Fruit fly (Drosophila melanogaster) whole organism, embryonic: ENCODE measurements around the gene CG4611.

Source experiments
- Ada2b ChIP-seq: fragments of 200-800 bp; sonication (Bioruptor generic); IDR thresholded peaks from 2 replicates; pipeline ENCODE4 v1.3.6; 2022; ENCODE audit warnings: missing biosample characterization, missing genetic modification characterization
- Atf-2 ChIP-seq: fragments of 200-800 bp; sonication (Bioruptor generic); optimal IDR thresholded peaks from 2 replicates; lab custom pipeline; 2016; ENCODE audit warnings: missing biosample characterization, missing genetic modification characterization
- CG11093 ChIP-seq: fragments of 200-800 bp; sonication (Bioruptor generic); IDR thresholded peaks from 3 replicates; pipeline ENCODE4 v1.3.6; 2022; ENCODE audit warnings: missing biosample characterization, missing genetic modification characterization
- CG15601 ChIP-seq: fragments of 200-800 bp; sonication (Bioruptor generic); optimal IDR thresholded peaks from 3 replicates; lab custom pipeline; 2019; ENCODE audit warnings: missing biosample characterization, mild to moderate bottlenecking, missing genetic modification characterization, moderate library complexity
- CG1647 ChIP-seq: fragments of 200-800 bp; sonication (Bioruptor generic); optimal IDR thresholded peaks from 3 replicates; lab custom pipeline; 2016; ENCODE audit warnings: missing biosample characterization, missing genetic modification characterization
- CG2116 ChIP-seq: fragments of 200-800 bp; sonication (Bioruptor generic); optimal IDR thresholded peaks from 3 replicates; lab custom pipeline; 2018; ENCODE audit warnings: missing biosample characterization, mild to moderate bottlenecking, missing genetic modification characterization
- CG2202 ChIP-seq: fragments of 200-800 bp; sonication (Bioruptor generic); optimal IDR thresholded peaks from 2 replicates; lab custom pipeline; 2018; ENCODE audit warnings: missing biosample characterization, mild to moderate bottlenecking, missing genetic modification characterization
- CG34422 ChIP-seq: fragments of 200-800 bp; sonication (Bioruptor generic); IDR thresholded peaks from 3 replicates; pipeline ENCODE4 v1.3.6; 2022; ENCODE audit warnings: missing biosample characterization, missing genetic modification characterization
- CG3726 ChIP-seq: fragments of 200-800 bp; sonication (Bioruptor generic); IDR thresholded peaks from 3 replicates; pipeline ENCODE4, ENCODE4 v1.3.6; 2022; ENCODE audit warnings: missing biosample characterization, missing genetic modification characterization
- CG4282 ChIP-seq: fragments of 200-800 bp; sonication (Bioruptor generic); optimal IDR thresholded peaks from 2 replicates; lab custom pipeline; 2016; ENCODE audit warnings: missing biosample characterization, missing genetic modification characterization
- CG4707 ChIP-seq: fragments of 200-800 bp; sonication (Bioruptor generic); optimal IDR thresholded peaks from 2 replicates; lab custom pipeline; 2018; ENCODE audit warnings: missing biosample characterization, mild to moderate bottlenecking, missing genetic modification characterization, moderate library complexity
- CG6175 ChIP-seq: fragments of 200-800 bp; sonication (Bioruptor generic); IDR thresholded peaks from 3 replicates; pipeline ENCODE4 v1.3.6; 2022; ENCODE audit warnings: missing biosample characterization, missing genetic modification characterization
- CG6254 ChIP-seq: fragments of 200-800 bp; sonication (Bioruptor generic); optimal IDR thresholded peaks from 3 replicates; lab custom pipeline; 2017; ENCODE audit warnings: mild to moderate bottlenecking, missing biosample characterization, missing genetic modification reagents, missing genetic modification characterization
- CG6765 ChIP-seq: fragments of 200-800 bp; sonication (Bioruptor generic); optimal IDR thresholded peaks from 3 replicates; lab custom pipeline; 2017; ENCODE audit warnings: missing biosample characterization, mild to moderate bottlenecking, missing genetic modification characterization
- CG9727 ChIP-seq: fragments of 200-800 bp; sonication (Bioruptor generic); optimal IDR thresholded peaks from 3 replicates; lab custom pipeline; 2017; ENCODE audit warnings: missing biosample characterization, mild to moderate bottlenecking, missing genetic modification characterization
- D19A ChIP-seq: fragments of 200-800 bp; optimal IDR thresholded peaks from 3 replicates; lab custom pipeline; 2019; ENCODE audit warnings: missing biosample characterization, mild to moderate bottlenecking, missing genetic modification characterization, moderate library complexity
- E2f2 ChIP-seq: fragments of 200-800 bp; sonication (Bioruptor generic); IDR thresholded peaks from 2 replicates; pipeline ENCODE4 v1.3.6; 2022; ENCODE audit warnings: missing biosample characterization, missing genetic modification characterization
- Hmx ChIP-seq: fragments of 200-800 bp; sonication (Bioruptor generic); optimal IDR thresholded peaks from 2 replicates; lab custom pipeline; 2016; ENCODE audit warnings: missing biosample characterization, missing genetic modification characterization
- Hsf ChIP-seq: fragments of 200-800 bp; sonication (Bioruptor generic); optimal IDR thresholded peaks from 3 replicates; lab custom pipeline; 2016; ENCODE audit warnings: missing biosample characterization, missing genetic modification characterization
- Meics ChIP-seq: fragments of 200-800 bp; sonication (Bioruptor generic); optimal IDR thresholded peaks from 2 replicates; lab custom pipeline; 2017; ENCODE audit warnings: missing biosample characterization, mild to moderate bottlenecking, missing genetic modification characterization
- Nf-YC ChIP-seq: fragments of 200-800 bp; optimal IDR thresholded peaks from 3 replicates; lab custom pipeline; 2019; ENCODE audit warnings: missing biosample characterization, mild to moderate bottlenecking, missing genetic modification characterization, moderate library complexity
- Ptx1 ChIP-seq: fragments of 200-800 bp; sonication (Bioruptor generic); IDR thresholded peaks from 2 replicates; pipeline ENCODE4 v1.3.6; 2022; ENCODE audit warnings: missing biosample characterization, missing genetic modification characterization
- Usf ChIP-seq: fragments of 200-800 bp; sonication (Bioruptor generic); optimal IDR thresholded peaks from 2 replicates; lab custom pipeline; 2017; ENCODE audit warnings: missing genotype, missing biosample characterization, missing genetic modification characterization
- Vsx1 ChIP-seq: fragments of 200-800 bp; sonication (Bioruptor generic); optimal IDR thresholded peaks from 2 replicates; lab custom pipeline; 2017; ENCODE audit warnings: missing biosample characterization, mild to moderate bottlenecking, missing genetic modification characterization, missing genetic modification reagents
- abd-A ChIP-seq: fragments of 200-800 bp; sonication (Bioruptor generic); optimal IDR thresholded peaks from 3 replicates; lab custom pipeline; 2019; ENCODE audit warnings: missing biosample characterization, mild to moderate bottlenecking, missing genetic modification characterization, moderate library complexity
- az2 ChIP-seq: fragments of 200-800 bp; sonication (Bioruptor generic); optimal IDR thresholded peaks from 3 replicates; lab custom pipeline; 2016; ENCODE audit warnings: missing biosample characterization, missing genetic modification characterization
- corto ChIP-seq: fragments of 200-800 bp; sonication (Bioruptor generic); optimal IDR thresholded peaks from 2 replicates; lab custom pipeline; 2016; ENCODE audit warnings: missing biosample characterization, mild to moderate bottlenecking, missing genetic modification characterization, moderate library complexity
- cwo ChIP-seq: fragments of 200-800 bp; sonication (Bioruptor generic); optimal IDR thresholded peaks from 3 replicates; lab custom pipeline; 2017; ENCODE audit warnings: missing biosample characterization, missing genetic modification characterization, mild to moderate bottlenecking, moderate library complexity, missing genetic modification reagents
- dmrt99B ChIP-seq: fragments of 200-800 bp; sonication (Bioruptor generic); optimal IDR thresholded peaks from 2 replicates; lab custom pipeline; 2018; ENCODE audit warnings: missing biosample characterization, mild to moderate bottlenecking, missing genetic modification characterization, moderate library complexity
- exex ChIP-seq: fragments of 200-800 bp; sonication (Bioruptor generic); optimal IDR thresholded peaks from 4 replicates; lab custom pipeline; 2018; ENCODE audit warnings: missing biosample characterization, mild to moderate bottlenecking, missing genetic modification characterization, moderate library complexity
- eyg ChIP-seq: fragments of 200-800 bp; sonication (Bioruptor generic); optimal IDR thresholded peaks from 3 replicates; lab custom pipeline; 2016; ENCODE audit warnings: missing biosample characterization, missing genetic modification characterization
- fu2 ChIP-seq: fragments of 200-800 bp; sonication (Bioruptor generic); optimal IDR thresholded peaks from 2 replicates; lab custom pipeline; 2016; ENCODE audit warnings: missing biosample characterization, missing genetic modification characterization
- gce ChIP-seq: fragments of 200-800 bp; sonication (Bioruptor generic); IDR thresholded peaks from 3 replicates; pipeline ENCODE4 v1.3.6; 2022; ENCODE audit warnings: missing biosample characterization, missing genetic modification characterization
- gfzf ChIP-seq: fragments of 200-800 bp; sonication (Bioruptor generic); optimal IDR thresholded peaks from 2 replicates; lab custom pipeline; 2016; ENCODE audit warnings: missing biosample characterization, mild to moderate bottlenecking, missing genetic modification characterization, moderate library complexity
- grau ChIP-seq: fragments of 200-800 bp; optimal IDR thresholded peaks from 3 replicates; lab custom pipeline; 2019; ENCODE audit warnings: missing biosample characterization, mild to moderate bottlenecking, missing genetic modification characterization, moderate library complexity
- jumu ChIP-seq: fragments of 200-800 bp; sonication (Bioruptor generic); optimal IDR thresholded peaks from 3 replicates; lab custom pipeline; 2016; ENCODE audit warnings: missing biosample characterization, missing genetic modification characterization
- lab ChIP-seq: fragments of 200-800 bp; sonication (Bioruptor generic); optimal IDR thresholded peaks from 3 replicates; lab custom pipeline; 2017; ENCODE audit warnings: missing biosample characterization, missing genetic modification characterization, mild to moderate bottlenecking, moderate library complexity, missing genetic modification reagents
- mld ChIP-seq: fragments of 200-800 bp; sonication (Bioruptor generic); IDR thresholded peaks from 3 replicates; pipeline ENCODE4 v1.3.6; 2022; ENCODE audit warnings: missing biosample characterization, missing genetic modification characterization; ENCODE audit not compliant: partially characterized antibody
- nau ChIP-seq: fragments of 200-800 bp; sonication (Bioruptor generic); optimal IDR thresholded peaks from 3 replicates; lab custom pipeline; 2017; ENCODE audit warnings: missing biosample characterization, mild to moderate bottlenecking, missing genetic modification characterization, missing genetic modification reagents
- nmo ChIP-seq: fragments of 200-800 bp; sonication (Bioruptor generic); optimal IDR thresholded peaks from 2 replicates; lab custom pipeline; 2018; ENCODE audit warnings: missing biosample characterization, mild to moderate bottlenecking, missing genetic modification characterization, moderate library complexity
- org-1 ChIP-seq: fragments of 200-800 bp; sonication (Bioruptor generic); optimal IDR thresholded peaks from 2 replicates; lab custom pipeline; 2017; ENCODE audit warnings: missing biosample characterization, missing genetic modification characterization
- pan ChIP-seq, 4 experiments: fragments of >200 bp in 3 of 4; fragments of 200-800 bp in 1 of 4; sonication (Bioruptor generic) in 1 of 4; optimal IDR thresholded peaks in 3 of 4; IDR thresholded peaks in 1 of 4; 2 replicates each; pipeline versions ENCODE4 v1.3.6 to Lab custom; 2017 to 2022; ENCODE audit warnings: missing biosample characterization in 2 of 4, missing genetic modification characterization in 2 of 4, mixed read lengths in 1 of 4
- prd ChIP-seq, 3 experiments: fragments of >200 bp in 2 of 3; fragments of 200-800 bp in 1 of 3; sonication (Bioruptor generic) in 1 of 3; optimal IDR thresholded peaks in 2 of 3; IDR thresholded peaks in 1 of 3; 2 replicates in 2 of 3; 3 replicates in 1 of 3; pipeline versions ENCODE4 v1.3.6 to Lab custom; 2017 to 2022; ENCODE audit warnings: missing biosample characterization in 1 of 3, missing genetic modification characterization in 1 of 3
- ro ChIP-seq: fragments of 200-800 bp; sonication (Bioruptor generic); IDR thresholded peaks from 2 replicates; pipeline ENCODE4 v1.3.6; 2022; ENCODE audit warnings: missing biosample characterization, missing genetic modification characterization
- run ChIP-seq: fragments of 200-800 bp; sonication (Bioruptor generic); optimal IDR thresholded peaks from 3 replicates; lab custom pipeline; 2018; ENCODE audit warnings: missing biosample characterization, mild to moderate bottlenecking, missing genetic modification characterization
- sens ChIP-seq: fragments of 200-800 bp; sonication (Bioruptor generic); peaks from one replicate; lab custom pipeline; 2016; ENCODE audit warnings: missing biosample characterization, missing genetic modification characterization
- seq ChIP-seq: fragments of 200-800 bp; sonication (Bioruptor generic); IDR thresholded peaks from 2 replicates; pipeline ENCODE4 v1.3.6; 2022; ENCODE audit warnings: missing biosample characterization, missing genetic modification characterization
- sima ChIP-seq: fragments of 200-800 bp; sonication (Bioruptor generic); optimal IDR thresholded peaks from 2 replicates; lab custom pipeline; 2016; ENCODE audit warnings: missing biosample characterization, missing genetic modification characterization
- sqz ChIP-seq: fragments of 200-800 bp; sonication (Bioruptor generic); optimal IDR thresholded peaks from 3 replicates; lab custom pipeline; 2018; ENCODE audit warnings: missing biosample characterization, mild to moderate bottlenecking, missing genetic modification characterization
- wek ChIP-seq: fragments of 200-800 bp; sonication (Bioruptor generic); optimal IDR thresholded peaks from 3 replicates; lab custom pipeline; 2018; ENCODE audit warnings: missing biosample characterization, mild to moderate bottlenecking, missing genetic modification characterization, moderate library complexity

CG4611 gene

DNA sequence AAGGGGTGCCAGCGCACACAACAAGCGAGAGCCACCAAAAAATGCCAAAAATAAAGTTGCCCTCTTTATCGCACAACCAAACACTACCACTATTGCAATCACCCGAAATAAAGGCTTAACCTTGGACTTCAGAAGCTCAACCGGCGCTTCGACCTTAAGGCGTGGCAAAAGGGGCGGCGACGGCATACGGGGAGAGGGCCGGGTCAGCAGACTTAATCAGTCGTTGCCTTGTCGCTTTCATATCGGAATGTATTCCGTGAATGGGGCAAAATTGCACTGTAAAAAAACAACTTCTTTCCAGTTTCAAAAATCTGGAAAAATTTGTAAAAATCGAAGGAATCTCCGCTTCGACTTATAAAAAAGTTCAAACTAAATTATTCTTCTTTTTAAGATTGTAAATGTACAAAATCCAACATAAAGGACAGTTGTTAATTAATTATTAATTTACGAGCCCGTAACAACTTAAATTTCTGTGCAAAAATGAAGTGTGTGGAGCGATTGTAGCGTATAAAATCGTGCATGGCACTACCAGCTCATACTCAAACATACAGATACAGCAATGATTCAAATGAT, 46.9 kb downstream of the CG4611 start (continued):
- TF ChIP-seq nmo: peak; percentile 17
- TF ChIP-seq Ada2b (GFP tag; lab: Robert Waterston, UW): no peak
- no peak for TF ChIP-seq CG4282 (GFP tag; lab: Kevin White, UChicago)
- no peak for TF ChIP-seq CG15601 (tag; lab: Kevin White, UChicago)
- TF ChIP-seq grau (tag; lab: Kevin White, UChicago): peak; percentile 7
- no peak for TF ChIP-seq CG6765 (GFP tag; lab: Kevin White, UChicago)
- no peak for TF ChIP-seq corto (GFP tag; lab: Kevin White, UChicago)
- no peak for TF ChIP-seq Vsx1 (GFP tag; lab: Kevin White, UChicago)
- TF ChIP-seq CG1647 (GFP tag; lab: Kevin White, UChicago): peak; percentile 15
- no peak for TF ChIP-seq CG3726 (GFP tag; lab: Robert Waterston, UW)
- peak; percentile 11; the same call in 1 of the 2 replicates for TF ChIP-seq seq (GFP tag; lab: Robert Waterston, UW)
- TF ChIP-seq eyg (GFP tag; lab: Kevin White, UChicago): no peak
- no peak for TF ChIP-seq Hsf (GFP tag; lab: Kevin White, UChicago)
- TF ChIP-seq cwo (GFP tag; lab: Kevin White, UChicago): peak; percentile 20
- no peak for TF ChIP-seq CG34422 (GFP tag; lab: Robert Waterston, UW)
- no peak for TF ChIP-seq org-1 (GFP tag; lab: Kevin White, UChicago)
- TF ChIP-seq sqz (GFP tag; lab: Kevin White, UChicago): no peak
- no peak for TF ChIP-seq CG6175 (GFP tag; lab: Robert Waterston, UW)
- TF ChIP-seq gfzf (GFP tag; lab: Kevin White, UChicago): no peak
- no peak for TF ChIP-seq CG4707 (GFP tag; lab: Kevin White, UChicago)
- TF ChIP-seq gce (GFP tag; lab: Robert Waterston, UW): no peak
- no peak for TF ChIP-seq Atf-2 (GFP tag; lab: Kevin White, UChicago)
- TF ChIP-seq mld: no peak
- peak; percentile 6 for TF ChIP-seq lab
- peak; percentile 8 for TF ChIP-seq az2 (GFP tag; lab: Kevin White, UChicago)
- TF ChIP-seq CG2116 (GFP tag; lab: Kevin White, UChicago): no peak
- TF ChIP-seq D19A (tag; lab: Kevin White, UChicago): peak; percentile 2
- TF ChIP-seq Hmx: no peak
- no peak for TF ChIP-seq CG6254 (GFP tag; lab: Kevin White, UChicago)
- TF ChIP-seq ro (GFP tag; lab: Robert Waterston, UW): no peak
- TF ChIP-seq dmrt99B (tag; lab: Kevin White, UChicago): no peak
- no peak for TF ChIP-seq Nf-YC (tag; lab: Kevin White, UChicago)
- TF ChIP-seq sima: no peak
- no peak for TF ChIP-seq E2f2 (GFP tag; lab: Robert Waterston, UW)
- TF ChIP-seq pan (optimal IDR thresholded peaks at IDR 0.05; lab: Kevin White, UChicago): no peak
- no peak for TF ChIP-seq pan (GFP tag; optimal IDR thresholded peaks at IDR 0.05 in 1 of 2, IDR thresholded peaks at IDR 0.05 in 1 of 2)
- TF ChIP-seq Ptx1 (GFP tag; lab: Robert Waterston, UW): 0 out of 2 replicates have a peak, but pooled peaks have one; percentile 6
- peak; percentile 3 for TF ChIP-seq Meics
- no peak for TF ChIP-seq exex (tag; lab: Kevin White, UChicago)
- no peak for TF ChIP-seq prd (optimal IDR thresholded peaks at IDR 0.05; lab: Kevin White, UChicago)
- TF ChIP-seq prd (GFP tag; IDR thresholded peaks at IDR 0.05; lab: Robert Waterston, UW): no peak
- TF ChIP-seq fu2 (GFP tag; lab: Kevin White, UChicago): no peak
- TF ChIP-seq sens (GFP tag; lab: Kevin White, UChicago): peak; percentile 71
- TF ChIP-seq nau (GFP tag; lab: Kevin White, UChicago): no peak
- no peak for TF ChIP-seq abd-A
- TF ChIP-seq CG2202 (tag; lab: Kevin White, UChicago): no peak
- no peak for TF ChIP-seq wek (GFP tag; lab: Kevin White, UChicago)
- TF ChIP-seq Usf (GFP tag; lab: Kevin White, UChicago): no peak
- no peak for TF ChIP-seq CG11093
- peak; percentile 0 for TF ChIP-seq CG9727 (GFP tag; lab: Kevin White, UChicago)
- TF ChIP-seq run (tag; lab: Kevin White, UChicago): no peak
- TF ChIP-seq jumu (GFP tag; lab: Kevin White, UChicago): no peak
